Fruit fly (Drosophila melanogaster): ENCODE data around the gene Rel.

The Rel gene

dm6 chr3R:9003600-9004223 is 44.1 kb downstream of the Rel start, which contains the start of the genes CG31100 and CG11980 (continued):
- TF ChIP-seq CG30403 (GFP tag; optimal IDR thresholded peaks at IDR 0.05) (peak; percentile 11), HmgZ (tag; optimal IDR thresholded peaks at IDR 0.05) (peak; percentile 56), nmo (GFP tag; optimal IDR thresholded peaks at IDR 0.05) (peak; percentile 38), lilli (GFP tag; optimal IDR thresholded peaks at IDR 0.05) (peak; percentile 30), Dp (GFP tag; optimal IDR thresholded peaks at IDR 0.05) (peak; percentile 74), Lim3 (GFP tag; IDR thresholded peaks at IDR 0.05) (no peak), BEAF-32 (GFP tag; optimal IDR thresholded peaks at IDR 0.05) (peak; percentile 86), bsh (GFP tag; optimal IDR thresholded peaks at IDR 0.05) (no peak), CG13296 (GFP tag; optimal IDR thresholded peaks at IDR 0.05) (no peak), gcm2 (GFP tag; optimal IDR thresholded peaks at IDR 0.05) (no peak), CG9797 (GFP tag; optimal IDR thresholded peaks at IDR 0.05) (peak; percentile 12), nau (GFP tag; optimal IDR thresholded peaks at IDR 0.05) (no peak), Bteb2 (GFP tag; optimal IDR thresholded peaks at IDR 0.05) (no peak), sna (GFP tag; IDR thresholded peaks at IDR 0.05; ENCODE audit: partially characterized antibody) (peak; percentile 59; the same call in 1 of the 2 replicates), CTCF (GFP tag; optimal IDR thresholded peaks at IDR 0.05) (peak; percentile 8), Ravus (GFP tag; IDR thresholded peaks at IDR 0.05) (no peak), ssp (GFP tag; IDR thresholded peaks at IDR 0.05) (no peak), Med (GFP tag) (peak; percentile 60), CG12104 (GFP tag; optimal IDR thresholded peaks at IDR 0.05) (no peak), CG3847 (GFP tag; IDR thresholded peaks at IDR 0.05) (peak; percentile 46)

dm6 chr3R:9002542-9002941 is 45.2 kb downstream of the Rel start:
- TF ChIP-seq CG3726 (GFP tag; IDR thresholded peaks at IDR 0.05) (0 out of 3 replicates have a peak, but pooled peaks have one; percentile 6), Deaf1 (tag; optimal IDR thresholded peaks at IDR 0.05) (no peak), sd (tag; optimal IDR thresholded peaks at IDR 0.05) (peak; percentile 34), CG10959 (GFP tag; IDR thresholded peaks at IDR 0.05) (no peak), ems (GFP tag; optimal IDR thresholded peaks at IDR 0.05) (no peak), Nf-YA (GFP tag; IDR thresholded peaks at IDR 0.05) (no peak), Med (GFP tag) (peak; percentile 73), gem (tag; optimal IDR thresholded peaks at IDR 0.05) (no peak), D19B (GFP tag; optimal IDR thresholded peaks at IDR 0.05) (peak; percentile 75), CG2120 (GFP tag; optimal IDR thresholded peaks at IDR 0.05) (peak; percentile 19), Fer3 (tag; optimal IDR thresholded peaks at IDR 0.05) (peak; percentile 10), row (GFP tag; IDR thresholded peaks at IDR 0.05) (peak; percentile 21; the same call in 1 of the 3 replicates), Hmr (GFP tag; optimal IDR thresholded peaks at IDR 0.05) (peak; percentile 4)

dm6 chr3R:9001720-9002240 is 46.0 kb downstream of the Rel start:
- TF ChIP-seq bcd (GFP tag; optimal IDR thresholded peaks at IDR 0.05), result no peak
- TF ChIP-seq CG32772 (GFP tag; IDR thresholded peaks at IDR 0.05), result no peak
- TF ChIP-seq cato (GFP tag; optimal IDR thresholded peaks at IDR 0.05; ENCODE audit: borderline replicate concordance), result no peak
- TF ChIP-seq stc (GFP tag; IDR thresholded peaks at IDR 0.05), result 0 out of 2 replicates have a peak, but pooled peaks have one; percentile 11
- no peak for TF ChIP-seq Taf1 (GFP tag; IDR thresholded peaks at IDR 0.05)
- no peak for TF ChIP-seq CG9727 (GFP tag; optimal IDR thresholded peaks at IDR 0.05)
- no peak for TF ChIP-seq jing (GFP tag; optimal IDR thresholded peaks at IDR 0.05)
- TF ChIP-seq CG8089 (GFP tag; optimal IDR thresholded peaks at IDR 0.05), result no peak
- TF ChIP-seq peb (GFP tag; IDR thresholded peaks at IDR 0.05), result no peak
- no peak for TF ChIP-seq D19B (GFP tag; optimal IDR thresholded peaks at IDR 0.05)
- peak; percentile 25; the same call in 1 of the 2 replicates for TF ChIP-seq CG13287 (GFP tag; IDR thresholded peaks at IDR 0.05; ENCODE audit: partially characterized antibody)
- no peak for TF ChIP-seq HLH3B (GFP tag; IDR thresholded peaks at IDR 0.05)
- no peak for TF ChIP-seq CG6272 (GFP tag; IDR thresholded peaks at IDR 0.05)
- TF ChIP-seq ato (GFP tag; IDR thresholded peaks at IDR 0.05; ENCODE audit: partially characterized antibody), result no peak
- TF ChIP-seq btn (GFP tag; optimal IDR thresholded peaks at IDR 0.05), result no peak
- no peak for TF ChIP-seq CG4424 (GFP tag; optimal IDR thresholded peaks at IDR 0.05)
- no peak for TF ChIP-seq Sry-δ (GFP tag; optimal IDR thresholded peaks at IDR 0.05)
- TF ChIP-seq CG11560 (tag; IDR thresholded peaks at IDR 0.05), result no peak
- TF ChIP-seq B-H2 (GFP tag; optimal IDR thresholded peaks at IDR 0.05), result peak; percentile 37
